Worm (Caenorhabditis elegans): ENCODE measurements around the gene M110.3.

DNA sequence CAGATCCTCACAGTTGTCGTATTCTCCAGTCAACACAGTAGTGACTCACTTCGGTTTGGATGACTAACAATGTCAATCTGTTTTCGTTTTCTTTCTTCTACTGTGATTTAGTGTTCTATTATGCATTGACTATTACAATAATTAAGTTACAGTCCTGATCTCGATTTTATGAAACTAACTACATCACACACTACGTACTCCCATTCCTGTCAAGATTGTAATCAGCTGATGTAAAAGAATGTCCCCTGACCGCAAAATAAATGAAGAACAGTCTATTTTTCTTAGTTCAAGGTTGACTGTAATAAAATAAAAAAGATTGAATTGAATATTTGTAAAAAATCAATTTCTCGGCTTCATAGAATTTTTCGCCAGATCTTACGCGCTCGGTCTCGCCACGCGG lies 8.9 kb upstream of the M110.3 start:
- TF ChIP-seq klf-2 (GFP tag; conservative IDR thresholded peaks at IDR 0.05) = no peak
- TF ChIP-seq flt-1 (GFP tag; IDR thresholded peaks at IDR 0.05) = no peak
- TF ChIP-seq ztf-23 (GFP tag; IDR thresholded peaks at IDR 0.05) = no peak
- no peak for TF ChIP-seq ref-1 (GFP tag; conservative IDR thresholded peaks at IDR 0.05)
- no peak for TF ChIP-seq T22C8.4 (GFP tag; IDR thresholded peaks at IDR 0.05)
